Fruit fly (Drosophila melanogaster): Measurements from ENCODE around the gene Nrx-IV.

dm6 chr3L:12115966-12116735 lies 30.2 kb upstream of the Nrx-IV start, which contains the start of gene vers:
- TF ChIP-seq OdsH (GFP tag; optimal IDR thresholded peaks at IDR 0.05) (no peak), Blimp-1 (GFP tag; optimal IDR thresholded peaks at IDR 0.05) (no peak), Lpt (GFP tag; optimal IDR thresholded peaks at IDR 0.05) (no peak)
